Worm (Caenorhabditis elegans): Measurements from ENCODE around the gene srbc-71.

DNA sequence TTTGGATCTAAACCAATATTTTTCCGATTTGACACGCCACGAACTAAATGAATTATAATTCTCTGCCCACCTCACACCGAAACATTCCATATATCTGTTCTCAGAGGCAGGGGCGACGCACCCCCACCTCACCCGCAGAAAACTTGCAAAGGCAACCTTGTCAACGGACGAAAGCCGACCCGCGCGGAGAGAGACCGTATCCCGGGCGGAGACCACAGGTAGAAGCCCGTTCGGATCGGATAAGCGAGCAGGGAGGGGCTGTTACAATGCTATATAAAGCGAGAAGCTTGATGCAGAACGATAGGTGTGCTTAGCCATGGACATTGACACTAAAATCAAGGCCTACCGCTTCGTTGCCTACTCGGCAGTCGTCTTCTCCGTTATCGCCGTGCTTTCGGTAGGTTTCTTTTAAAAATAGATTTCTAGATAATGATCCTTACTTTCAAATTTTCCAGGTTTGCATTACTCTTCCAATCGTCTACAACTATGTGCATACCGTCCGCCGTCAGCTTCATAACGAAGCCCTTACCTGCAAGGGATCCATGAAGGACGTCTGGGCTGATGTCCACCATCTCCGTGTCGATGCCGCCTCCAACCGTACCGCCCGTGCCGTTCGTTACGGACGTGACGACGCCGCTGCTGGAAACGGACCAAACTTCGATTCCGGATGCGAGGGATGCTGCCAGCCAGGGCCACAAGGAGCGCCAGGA lies 9.7 kb upstream of the srbc-71 start, which contains the start of the genes zipt-2.2 and dpy-13:
- no peak for TF ChIP-seq hnd-1 (tag; optimal IDR thresholded peaks at IDR 0.05)
- TF ChIP-seq flt-1 (GFP tag; IDR thresholded peaks at IDR 0.05): no peak
- no peak for TF ChIP-seq sea-1 (GFP tag; conservative IDR thresholded peaks at IDR 0.05)
- TF ChIP-seq ama-1 (optimal IDR thresholded peaks at IDR 0.05): no peak
- TF ChIP-seq ceh-36 (tag; optimal IDR thresholded peaks at IDR 0.05): no peak
- no peak for TF ChIP-seq ceh-13 (GFP tag; optimal IDR thresholded peaks at IDR 0.05)
- no peak for TF ChIP-seq scrt-1 (GFP tag; IDR thresholded peaks at IDR 0.05)
- TF ChIP-seq ets-7 (tag; optimal IDR thresholded peaks at IDR 0.05): no peak
- TF ChIP-seq hmg-4 (GFP tag; optimal IDR thresholded peaks at IDR 0.05): no peak
- no peak for TF ChIP-seq B0310.2 (tag; optimal IDR thresholded peaks at IDR 0.05)
